Fruit fly (Drosophila melanogaster): ENCODE data around the gene CG33766.

- TF ChIP-seq CG8478 (optimal IDR thresholded peaks at IDR 0.05): no peak
- TF ChIP-seq pan (optimal IDR thresholded peaks at IDR 0.05): no peak
- no peak for TF ChIP-seq psq (optimal IDR thresholded peaks at IDR 0.05)
- no peak for TF ChIP-seq EcR (GFP tag; optimal IDR thresholded peaks at IDR 0.05)
These were observed 7.0 kb downstream of the CG33766 start, which contains the start of gene CG33772 for dm6 chr3L:22652425-22652824.
